Worm (Caenorhabditis elegans) whole organism, young adult: Measurements from ENCODE around the gene Y57G11C.38.

ENCODE experiments used
- F57C9.4 ChIP-seq: sonication (generic microtip); optimal IDR thresholded peaks from 2 replicates; lab custom pipeline; 2017; ENCODE audit warnings: mild to moderate bottlenecking, missing genetic modification characterization, missing compliant biosample characterization
- Y67H2A.10 ChIP-seq: fragments of 200-800 bp; sonication (Bioruptor generic); conservative IDR thresholded peaks from 2 replicates; pipeline ENCODE4 v1.3.6; 2022; ENCODE audit warnings: missing genetic modification reagents, missing genetic modification characterization, missing compliant biosample characterization
- ama-1 ChIP-seq, 3 experiments: fragments of 150-350 bp in 1 of 3; sonication (generic microtip) in 2 of 3; optimal IDR thresholded peaks; 2 replicates each; lab custom pipeline; 2014 to 2018; ENCODE audit warnings: missing biosample characterization in 2 of 3, missing genetic modification characterization in 2 of 3, missing genetic modification reagents in 2 of 3
- efl-1 ChIP-seq: fragments of 150-350 bp; optimal IDR thresholded peaks from 2 replicates; lab custom pipeline; 2014; ENCODE audit warnings: missing biosample characterization, missing genetic modification reagents, missing genetic modification characterization
- lsl-1 ChIP-seq: fragments of 200-800 bp; sonication (Bioruptor generic); optimal IDR thresholded peaks from 2 replicates; lab custom pipeline; 2018; ENCODE audit warnings: mild to moderate bottlenecking, missing genetic modification characterization, moderate library complexity, missing compliant biosample characterization
- unc-62 ChIP-seq: fragments of 150-350 bp; optimal IDR thresholded peaks from 2 replicates; lab custom pipeline; 2014; ENCODE audit warnings: missing biosample characterization, missing genetic modification reagents, missing genetic modification characterization
- ztf-3 ChIP-seq: fragments of 200-800 bp; sonication (Bioruptor generic); optimal IDR thresholded peaks from 2 replicates; lab custom pipeline; 2018; ENCODE audit warnings: mild to moderate bottlenecking, missing genetic modification characterization, missing compliant biosample characterization

DNA sequence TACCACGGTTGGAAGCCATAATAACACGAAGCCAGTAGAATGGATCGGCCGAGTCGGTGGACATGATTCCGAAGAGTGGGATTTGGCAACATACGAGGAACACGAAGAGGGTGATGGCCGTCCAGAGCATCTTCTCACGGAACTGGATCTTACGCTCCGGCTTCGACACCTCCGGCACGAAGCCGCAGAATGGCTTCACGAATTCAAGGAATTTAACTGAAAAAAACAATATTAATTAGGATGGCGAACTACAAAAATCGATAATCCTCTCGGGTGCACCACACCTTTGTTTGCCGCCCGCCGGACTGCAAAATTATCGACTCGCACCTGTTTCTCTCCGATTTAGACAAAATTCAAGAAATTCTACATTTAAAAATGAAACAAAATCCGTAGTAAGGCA is 38.0 kb upstream of the Y57G11C.38 start:
- TF ChIP-seq ztf-3 (GFP tag; lab: Kevin White, UChicago), result no peak
- no peak for TF ChIP-seq ama-1 (optimal IDR thresholded peaks at IDR 0.05; lab: Kevin White, UChicago)
- no peak for TF ChIP-seq ama-1 (GFP tag; optimal IDR thresholded peaks at IDR 0.05; lab: Kevin White, UChicago)
- TF ChIP-seq lsl-1 (GFP tag; lab: Kevin White, UChicago), result no peak
- TF ChIP-seq Y67H2A.10 (GFP tag; lab: Robert Waterston, UW), result no peak
- TF ChIP-seq F57C9.4 (tag; lab: Kevin White, UChicago), result no peak
- TF ChIP-seq unc-62 (GFP tag; lab: Kevin White, UChicago), result no peak
- TF ChIP-seq efl-1 (GFP tag; lab: Kevin White, UChicago), result no peak
